Fruit fly (Drosophila melanogaster) whole organism, embryonic: Measurements from ENCODE around the gene smal.

ENCODE experiments used
- Atf-2 ChIP-seq: fragments of 200-800 bp; sonication (Bioruptor generic); optimal IDR thresholded peaks from 2 replicates; lab custom pipeline; 2016; ENCODE audit warnings: missing biosample characterization, missing genetic modification characterization
- Awh ChIP-seq: fragments of 200-800 bp; sonication (Bioruptor generic); IDR thresholded peaks from 2 replicates; pipeline ENCODE4, ENCODE4 v1.3.6; 2022; ENCODE audit warnings: missing biosample characterization, missing genetic modification characterization
- CG10979 ChIP-seq: fragments of 200-800 bp; sonication (Bioruptor generic); optimal IDR thresholded peaks from 2 replicates; lab custom pipeline; 2018; ENCODE audit warnings: missing biosample characterization, mild to moderate bottlenecking, missing genetic modification characterization, moderate library complexity
- CG11247 ChIP-seq: fragments of 200-800 bp; sonication (Bioruptor generic); IDR thresholded peaks from 2 replicates; pipeline ENCODE4 v1.3.6; 2022; ENCODE audit warnings: missing biosample characterization, missing genetic modification characterization
- CG11504 ChIP-seq: fragments of 200-800 bp; sonication (Bioruptor generic); optimal IDR thresholded peaks from 3 replicates; lab custom pipeline; 2019; ENCODE audit warnings: missing biosample characterization, mild to moderate bottlenecking, missing genetic modification characterization, moderate library complexity
- CG12391 ChIP-seq: fragments of 200-800 bp; sonication (Bioruptor generic); optimal IDR thresholded peaks from 3 replicates; lab custom pipeline; 2018; ENCODE audit warnings: missing biosample characterization, mild to moderate bottlenecking, missing genetic modification characterization, moderate library complexity
- CG13894 ChIP-seq: fragments of 200-800 bp; sonication (Bioruptor generic); optimal IDR thresholded peaks from 3 replicates; lab custom pipeline; 2018; ENCODE audit warnings: missing biosample characterization, mild to moderate bottlenecking, missing genetic modification characterization, moderate library complexity
- CG1603 ChIP-seq: fragments of 200-800 bp; sonication (Bioruptor generic); optimal IDR thresholded peaks from 2 replicates; lab custom pipeline; 2019; ENCODE audit warnings: missing biosample characterization, mild to moderate bottlenecking, missing genetic modification characterization, moderate library complexity
- CG17328 ChIP-seq: fragments of 200-800 bp; sonication (Bioruptor generic); IDR thresholded peaks from 2 replicates; pipeline ENCODE4 v1.3.6; 2022; ENCODE audit warnings: missing biosample characterization, missing genetic modification characterization
- CG18599 ChIP-seq: fragments of 200-800 bp; sonication (Bioruptor generic); optimal IDR thresholded peaks from 3 replicates; lab custom pipeline; 2017; ENCODE audit warnings: missing biosample characterization, missing genetic modification characterization, mild to moderate bottlenecking, moderate library complexity, missing genetic modification reagents
- CG3163 ChIP-seq: fragments of 200-800 bp; sonication (Bioruptor generic); optimal IDR thresholded peaks from 3 replicates; lab custom pipeline; 2016; ENCODE audit warnings: missing biosample characterization, missing genetic modification characterization
- CG33557 ChIP-seq: fragments of 200-800 bp; sonication (Bioruptor generic); optimal IDR thresholded peaks from 2 replicates; lab custom pipeline; 2019; ENCODE audit warnings: missing biosample characterization, mild to moderate bottlenecking, missing genetic modification characterization, moderate library complexity
- CG5245 ChIP-seq: fragments of 200-800 bp; sonication (Bioruptor generic); optimal IDR thresholded peaks from 3 replicates; lab custom pipeline; 2016; ENCODE audit warnings: missing biosample characterization, missing genetic modification characterization
- CG6765 ChIP-seq: fragments of 200-800 bp; sonication (Bioruptor generic); optimal IDR thresholded peaks from 3 replicates; lab custom pipeline; 2017; ENCODE audit warnings: missing biosample characterization, mild to moderate bottlenecking, missing genetic modification characterization
- CG7556 ChIP-seq: fragments of 200-800 bp; sonication (Bioruptor generic); optimal IDR thresholded peaks from 2 replicates; lab custom pipeline; 2017; ENCODE audit warnings: missing biosample characterization, mild to moderate bottlenecking, missing genetic modification characterization
- CG9727 ChIP-seq: fragments of 200-800 bp; sonication (Bioruptor generic); optimal IDR thresholded peaks from 3 replicates; lab custom pipeline; 2017; ENCODE audit warnings: missing biosample characterization, mild to moderate bottlenecking, missing genetic modification characterization
- Camta ChIP-seq: fragments of 200-800 bp; sonication (Bioruptor generic); optimal IDR thresholded peaks from 2 replicates; lab custom pipeline; 2016; ENCODE audit warnings: missing biosample characterization, missing genetic modification characterization
- CoRest ChIP-seq: fragments of 200-800 bp; sonication (Bioruptor generic); optimal IDR thresholded peaks from 3 replicates; lab custom pipeline; 2018; ENCODE audit warnings: missing biosample characterization, mild to moderate bottlenecking, missing genetic modification characterization, moderate library complexity
- Dll ChIP-seq: fragments of 200-800 bp; sonication (Bioruptor generic); IDR thresholded peaks from 4 replicates; pipeline ENCODE4 v1.3.6; 2022; ENCODE audit warnings: missing biosample characterization, missing genetic modification characterization; ENCODE audit not compliant: partially characterized antibody
- HHEX ChIP-seq: fragments of 200-800 bp; sonication (Bioruptor generic); optimal IDR thresholded peaks from 3 replicates; lab custom pipeline; 2017; ENCODE audit warnings: missing biosample characterization, mild to moderate bottlenecking, missing genetic modification characterization, missing genetic modification reagents
- Hmr ChIP-seq: fragments of 200-800 bp; sonication (Bioruptor generic); optimal IDR thresholded peaks from 3 replicates; lab custom pipeline; 2017; ENCODE audit warnings: mild to moderate bottlenecking, missing biosample characterization, missing genetic modification reagents, missing genetic modification characterization
- Hmx ChIP-seq: fragments of 200-800 bp; sonication (Bioruptor generic); optimal IDR thresholded peaks from 2 replicates; lab custom pipeline; 2016; ENCODE audit warnings: missing biosample characterization, missing genetic modification characterization
- Hr51 ChIP-seq, 2 experiments: fragments of 200-800 bp; sonication (Bioruptor generic); optimal IDR thresholded peaks; 2 replicates in 1 of 2; 3 replicates in 1 of 2; lab custom pipeline; 2016 to 2018; ENCODE audit warnings: missing biosample characterization in 2 of 2, missing genetic modification characterization in 2 of 2, mild to moderate bottlenecking in 1 of 2, moderate library complexity in 1 of 2
- Mrtf ChIP-seq: fragments of 200-800 bp; sonication (Bioruptor generic); IDR thresholded peaks from 3 replicates; pipeline ENCODE4 v1.3.6; 2022; ENCODE audit warnings: missing biosample characterization, missing genetic modification characterization
- NC2α ChIP-seq: fragments of 200-800 bp; sonication (Bioruptor generic); optimal IDR thresholded peaks from 2 replicates; lab custom pipeline; 2016; ENCODE audit warnings: missing biosample characterization, missing genetic modification characterization
- Nf-YC ChIP-seq: fragments of 200-800 bp; optimal IDR thresholded peaks from 3 replicates; lab custom pipeline; 2019; ENCODE audit warnings: missing biosample characterization, mild to moderate bottlenecking, missing genetic modification characterization, moderate library complexity
- PHDP ChIP-seq: fragments of 200-800 bp; sonication (Bioruptor generic); optimal IDR thresholded peaks from 3 replicates; lab custom pipeline; 2018; ENCODE audit warnings: missing biosample characterization, mild to moderate bottlenecking, missing genetic modification characterization, moderate library complexity
- Pdp1 ChIP-seq, 2 experiments: fragments of 200-800 bp; sonication (Bioruptor generic); optimal IDR thresholded peaks; 3 replicates each; lab custom pipeline; 2016; ENCODE audit warnings: missing biosample characterization in 2 of 2, missing genetic modification characterization in 2 of 2, mild to moderate bottlenecking in 1 of 2, moderate library complexity in 1 of 2
- ab ChIP-seq: fragments of 200-800 bp; sonication (Bioruptor generic); optimal IDR thresholded peaks from 2 replicates; lab custom pipeline; 2016; ENCODE audit warnings: missing biosample characterization, missing genetic modification characterization
- chinmo ChIP-seq: fragments of 200-800 bp; sonication (Bioruptor generic); IDR thresholded peaks from 4 replicates; pipeline ENCODE4 v1.3.6; 2022; ENCODE audit warnings: missing biosample characterization, missing genetic modification characterization; ENCODE audit not compliant: partially characterized antibody
- chm ChIP-seq: fragments of 200-800 bp; sonication (Bioruptor generic); IDR thresholded peaks from 2 replicates; pipeline ENCODE4 v1.3.6; 2022; ENCODE audit warnings: missing biosample characterization, missing genetic modification characterization
- ci ChIP-seq: fragments of 200-800 bp; sonication (Bioruptor generic); IDR thresholded peaks from 3 replicates; pipeline ENCODE4 v1.3.6; 2022; ENCODE audit warnings: missing biosample characterization, missing genetic modification characterization
- ems ChIP-seq: fragments of 200-800 bp; sonication (Bioruptor generic); optimal IDR thresholded peaks from 3 replicates; lab custom pipeline; 2016; ENCODE audit warnings: missing biosample characterization, missing genetic modification characterization
- ewg ChIP-seq: fragments of 200-800 bp; sonication (Bioruptor generic); optimal IDR thresholded peaks from 3 replicates; lab custom pipeline; 2017; ENCODE audit warnings: mild to moderate bottlenecking, missing biosample characterization, missing genetic modification reagents, missing genetic modification characterization
- hth ChIP-seq: fragments of >200 bp; optimal IDR thresholded peaks from 2 replicates; lab custom pipeline; 2017; ENCODE audit warnings: inconsistent platforms
- lab ChIP-seq: fragments of 200-800 bp; sonication (Bioruptor generic); optimal IDR thresholded peaks from 3 replicates; lab custom pipeline; 2017; ENCODE audit warnings: missing biosample characterization, missing genetic modification characterization, mild to moderate bottlenecking, moderate library complexity, missing genetic modification reagents
- lmd ChIP-seq: fragments of 200-800 bp; sonication (Bioruptor generic); IDR thresholded peaks from 2 replicates; pipeline ENCODE4 v1.3.6; 2022; ENCODE audit warnings: missing biosample characterization, missing genetic modification characterization
- nerfin-2 ChIP-seq: fragments of 200-800 bp; sonication (Bioruptor generic); IDR thresholded peaks from 2 replicates; pipeline ENCODE4 v1.3.6; 2022; ENCODE audit warnings: missing biosample characterization, missing genetic modification characterization; ENCODE audit not compliant: partially characterized antibody
- oc ChIP-seq: fragments of 200-800 bp; sonication (Bioruptor generic); optimal IDR thresholded peaks from 2 replicates; lab custom pipeline; 2018; ENCODE audit warnings: missing biosample characterization, mild to moderate bottlenecking, missing genetic modification characterization, moderate library complexity
- prd ChIP-seq, 3 experiments: fragments of >200 bp in 2 of 3; fragments of 200-800 bp in 1 of 3; sonication (Bioruptor generic) in 1 of 3; optimal IDR thresholded peaks in 2 of 3; IDR thresholded peaks in 1 of 3; 2 replicates in 2 of 3; 3 replicates in 1 of 3; pipeline versions ENCODE4 v1.3.6 to Lab custom; 2017 to 2022; ENCODE audit warnings: missing biosample characterization in 1 of 3, missing genetic modification characterization in 1 of 3
- row ChIP-seq: fragments of 200-800 bp; sonication (Bioruptor generic); IDR thresholded peaks from 3 replicates; pipeline ENCODE4 v1.3.6; 2022; ENCODE audit warnings: missing biosample characterization, missing genetic modification characterization
- run ChIP-seq: fragments of 200-800 bp; sonication (Bioruptor generic); optimal IDR thresholded peaks from 3 replicates; lab custom pipeline; 2018; ENCODE audit warnings: missing biosample characterization, mild to moderate bottlenecking, missing genetic modification characterization
- sim ChIP-seq: fragments of 200-800 bp; sonication (Bioruptor generic); IDR thresholded peaks from 2 replicates; pipeline ENCODE4 v1.3.6; 2022; ENCODE audit warnings: missing biosample characterization, missing genetic modification characterization
- slbo ChIP-seq: fragments of 200-800 bp; sonication (Bioruptor generic); IDR thresholded peaks from 2 replicates; pipeline ENCODE4 v1.3.6; 2022; ENCODE audit warnings: missing biosample characterization, missing genetic modification characterization
- sr ChIP-seq: fragments of 200-800 bp; sonication (Bioruptor generic); IDR thresholded peaks from 3 replicates; pipeline ENCODE4 v1.3.6; 2022; ENCODE audit warnings: missing biosample characterization, missing genetic modification characterization
- tna ChIP-seq: fragments of 200-800 bp; sonication (Bioruptor generic); IDR thresholded peaks from 2 replicates; pipeline ENCODE4 v1.3.6; 2022; ENCODE audit warnings: missing biosample characterization, missing genetic modification characterization; ENCODE audit not compliant: partially characterized antibody

The smal gene

dm6 chr2L:6178740-6179633 is at the start of gene smal (continued):
- 0 out of 2 replicates have a peak, but pooled peaks have one; percentile 48 for TF ChIP-seq tna (GFP tag; lab: Robert Waterston, UW)
- TF ChIP-seq Nf-YC (tag; lab: Kevin White, UChicago): peak; percentile 36
- no peak for TF ChIP-seq ab (GFP tag; lab: Kevin White, UChicago)
- peak; percentile 45 for TF ChIP-seq lab (GFP tag; lab: Kevin White, UChicago)
- TF ChIP-seq sr (GFP tag; lab: Robert Waterston, UW): 0 out of 3 replicates have a peak, but pooled peaks have one; percentile 32
- no peak for TF ChIP-seq prd (optimal IDR thresholded peaks at IDR 0.05; lab: Kevin White, UChicago)
- peak; percentile 19; the same call in 1 of the 3 replicates for TF ChIP-seq prd (GFP tag; IDR thresholded peaks at IDR 0.05; lab: Robert Waterston, UW)
- TF ChIP-seq ci (GFP tag; lab: Robert Waterston, UW): peak; percentile 82
- TF ChIP-seq slbo (GFP tag; lab: Robert Waterston, UW): no peak
- peak; percentile 40 for TF ChIP-seq CG18599
- no peak for TF ChIP-seq HHEX (GFP tag; lab: Kevin White, UChicago)
- peak; percentile 41 for TF ChIP-seq Hmr (GFP tag; lab: Kevin White, UChicago)
- no peak for TF ChIP-seq CoRest (tag; lab: Kevin White, UChicago)
- TF ChIP-seq Dll: 0 out of 4 replicates have a peak, but pooled peaks have one; percentile 30
- TF ChIP-seq chinmo (GFP tag; lab: Robert Waterston, UW): peak; percentile 80
- TF ChIP-seq Mrtf (GFP tag; lab: Robert Waterston, UW): 0 out of 3 replicates have a peak, but pooled peaks have one; percentile 15
- TF ChIP-seq CG12391: no peak
- peak; percentile 43 for TF ChIP-seq CG5245 (GFP tag; lab: Kevin White, UChicago)
- peak; percentile 26; the same call in 1 of the 2 replicates for TF ChIP-seq CG11247
- peak; percentile 30 for TF ChIP-seq CG1603 (tag; lab: Kevin White, UChicago)
- no peak for TF ChIP-seq Atf-2 (GFP tag; lab: Kevin White, UChicago)
- TF ChIP-seq sim (GFP tag; lab: Robert Waterston, UW): peak; percentile 66
- TF ChIP-seq PHDP (tag; lab: Kevin White, UChicago): peak; percentile 2
- no peak for TF ChIP-seq lmd (GFP tag; lab: Robert Waterston, UW)
- no peak for TF ChIP-seq CG13894 (tag; lab: Kevin White, UChicago)
- peak; percentile 15; the same call in 1 of the 2 replicates for TF ChIP-seq nerfin-2 (GFP tag; lab: Robert Waterston, UW)
- TF ChIP-seq CG6765 (GFP tag; lab: Kevin White, UChicago): peak; percentile 5
- peak; percentile 18 for TF ChIP-seq oc (tag; lab: Kevin White, UChicago)
- TF ChIP-seq Pdp1 (GFP tag; optimal IDR thresholded peaks at IDR 0.05; lab: Kevin White, UChicago): peak in 1 of 2 experiments; percentile 36
- TF ChIP-seq run (tag; lab: Kevin White, UChicago): no peak
- TF ChIP-seq ewg (GFP tag; lab: Kevin White, UChicago): no peak
- TF ChIP-seq Camta (GFP tag; lab: Kevin White, UChicago): no peak
- no peak for TF ChIP-seq Hmx
- TF ChIP-seq NC2α: no peak
- TF ChIP-seq CG10979 (tag; lab: Kevin White, UChicago): peak; percentile 13
- TF ChIP-seq ems (GFP tag; lab: Kevin White, UChicago): peak; percentile 8
- peak; percentile 94 for TF ChIP-seq CG3163 (GFP tag; lab: Kevin White, UChicago)
- TF ChIP-seq row (GFP tag; lab: Robert Waterston, UW): peak; percentile 5; the same call in 1 of the 3 replicates
- TF ChIP-seq CG33557 (GFP tag; lab: Kevin White, UChicago): peak; percentile 41
- TF ChIP-seq CG11504 (tag; lab: Kevin White, UChicago): peak; percentile 9
- peak; percentile 54 for TF ChIP-seq Awh (GFP tag; lab: Robert Waterston, UW)
- no peak for TF ChIP-seq hth
- peak; percentile 93 for TF ChIP-seq chm (GFP tag; lab: Robert Waterston, UW)
- TF ChIP-seq CG9727: no peak
- no peak for TF ChIP-seq CG7556 (GFP tag; lab: Kevin White, UChicago)
- TF ChIP-seq Hr51 (GFP tag; optimal IDR thresholded peaks at IDR 0.05; lab: Kevin White, UChicago): peak in 1 of 2 experiments; percentile 34
- TF ChIP-seq CG17328 (GFP tag; lab: Robert Waterston, UW): peak; percentile 28; the same call in 1 of the 2 replicates
